Worm (Caenorhabditis elegans): ENCODE data around the gene F54H12.5.
A peak's percentile ranks its signal among the peaks of the same experiment; 100 is the strongest.

DNA sequence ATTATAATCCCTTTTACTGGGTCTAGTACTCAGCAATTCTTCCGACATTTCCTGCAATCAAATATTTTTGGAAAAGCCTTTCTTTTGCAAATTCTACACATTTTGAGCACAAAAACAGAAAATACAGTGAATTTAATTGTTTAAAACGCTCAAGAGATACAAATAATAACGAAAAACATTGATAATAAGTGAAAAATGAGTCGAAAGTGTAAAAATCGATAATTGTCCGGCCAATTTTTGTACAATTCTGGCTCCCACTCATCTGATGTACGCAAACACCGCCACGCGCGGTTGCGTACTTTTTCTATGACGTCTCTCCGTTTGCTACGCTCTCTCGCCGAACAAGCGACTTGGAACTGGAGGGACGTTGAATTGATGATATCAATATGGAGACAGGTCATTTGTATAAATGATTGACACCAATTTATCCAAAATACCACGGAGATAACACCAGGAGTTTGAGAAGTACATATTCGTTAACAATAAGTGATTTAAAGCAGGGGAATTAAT is 48.9 kb upstream of the F54H12.5 start, which contains the start of gene lin-36:
- peak; percentile 7 for TF ChIP-seq pqm-1 (tag; optimal IDR thresholded peaks at IDR 0.05)
- TF ChIP-seq nhr-28 (tag; optimal IDR thresholded peaks at IDR 0.05), result no peak
- TF ChIP-seq nhr-23 (tag; optimal IDR thresholded peaks at IDR 0.05), result peak; percentile 89
- no peak for TF ChIP-seq nhr-12 (tag; optimal IDR thresholded peaks at IDR 0.05)
- peak; percentile 84 for TF ChIP-seq pha-4 (tag; optimal IDR thresholded peaks at IDR 0.05)
- no peak for TF ChIP-seq elt-3 (tag; optimal IDR thresholded peaks at IDR 0.05)
- TF ChIP-seq fkh-2 (tag; optimal IDR thresholded peaks at IDR 0.05), result no peak
- TF ChIP-seq nhr-77 (tag; optimal IDR thresholded peaks at IDR 0.05), result no peak
- TF ChIP-seq nhr-237 (tag; optimal IDR thresholded peaks at IDR 0.05), result no peak
- peak; percentile 45 for TF ChIP-seq jun-1 (tag; optimal IDR thresholded peaks at IDR 0.05)
- no peak for TF ChIP-seq nhr-11 (tag; optimal IDR thresholded peaks at IDR 0.05)
- no peak for TF ChIP-seq unc-39 (tag; optimal IDR thresholded peaks at IDR 0.05)
- TF ChIP-seq ztf-11 (tag; optimal IDR thresholded peaks at IDR 0.05), result no peak
- TF ChIP-seq skn-1 (tag; optimal IDR thresholded peaks at IDR 0.05), result peak; percentile 34
